Worm (Caenorhabditis elegans) whole organism, L4/young adult: Measurements from ENCODE around the gene Y2H9A.6.

Experiments used
- dao-5 ChIP-seq: sonication (generic microtip); optimal IDR thresholded peaks from 2 replicates; lab custom pipeline; 2016; ENCODE audit warnings: missing genotype, missing genetic modification characterization, moderate library complexity, missing compliant biosample characterization
- him-1 ChIP-seq: sonication (generic microtip); optimal IDR thresholded peaks from 2 replicates; lab custom pipeline; 2016; ENCODE audit warnings: missing genotype, missing genetic modification reagents, missing genetic modification characterization, missing compliant biosample characterization

DNA sequence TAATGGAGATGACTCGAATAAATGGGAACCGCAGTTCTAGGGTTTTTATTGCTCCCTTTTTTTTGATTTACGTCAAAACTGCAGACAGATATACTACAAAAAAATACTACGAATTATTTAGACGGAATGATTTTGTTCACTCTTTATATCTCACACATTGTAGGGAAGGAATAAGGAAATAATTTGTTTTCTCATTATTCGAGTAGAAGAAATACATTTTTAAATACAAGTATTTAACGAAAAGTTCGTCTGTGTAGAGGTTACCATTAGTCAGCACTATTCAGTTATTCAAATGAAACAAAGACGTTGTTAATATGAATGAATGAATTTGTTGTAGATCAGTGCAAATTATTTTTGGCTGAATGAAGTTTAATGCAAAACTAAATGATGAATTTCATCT is 16.9 kb upstream of the Y2H9A.6 start, which contains the start of gene srd-18:
- no peak for TF ChIP-seq dao-5 (tag; lab: Kevin White, UChicago)
- no peak for TF ChIP-seq him-1
